Worm (Caenorhabditis elegans) whole organism, young adult: ENCODE results near the gene srsx-31.

Source experiments
- B0035.1 ChIP-seq: sonication (generic microtip); optimal IDR thresholded peaks from 2 replicates; lab custom pipeline; 2016; ENCODE audit warnings: missing genetic modification characterization, mild to moderate bottlenecking, missing compliant biosample characterization, missing genotype, missing genetic modification reagents
- B0336.3 ChIP-seq: fragments of 200-800 bp; sonication (Bioruptor generic); IDR thresholded peaks from 2 replicates; pipeline ENCODE4 v1.3.6; 2022; ENCODE audit warnings: missing genetic modification characterization, missing compliant biosample characterization
- C17E4.6 ChIP-seq: fragments of 200-800 bp; sonication (Bioruptor generic); IDR thresholded peaks from 2 replicates; pipeline ENCODE4 v1.3.6; 2022; ENCODE audit warnings: missing genetic modification reagents, missing genetic modification characterization, missing compliant biosample characterization
- F10E7.11 ChIP-seq: sonication (generic microtip); optimal IDR thresholded peaks from 2 replicates; lab custom pipeline; 2017; ENCODE audit warnings: mild to moderate bottlenecking, missing genetic modification characterization, moderate library complexity, missing compliant biosample characterization
- F23B12.7 ChIP-seq: sonication (generic microtip); optimal IDR thresholded peaks from 2 replicates; lab custom pipeline; 2017; ENCODE audit warnings: missing genetic modification characterization, mild to moderate bottlenecking, missing compliant biosample characterization, antibody characterized with exemption, moderate library complexity; ENCODE audit not compliant: insufficient read depth
- T07F8.4 ChIP-seq: sonication (generic microtip); optimal IDR thresholded peaks from 2 replicates; lab custom pipeline; 2016; ENCODE audit warnings: mild to moderate bottlenecking, missing genetic modification characterization, moderate library complexity, missing compliant biosample characterization
- T26A5.8 ChIP-seq: sonication (generic microtip); optimal IDR thresholded peaks from 2 replicates; lab custom pipeline; 2016; ENCODE audit warnings: missing genetic modification characterization, missing compliant biosample characterization
- Y53F4B.3 ChIP-seq: fragments of 200-800 bp; sonication (Bioruptor generic); IDR thresholded peaks from 2 replicates; pipeline ENCODE4 v1.3.6; 2022; ENCODE audit warnings: missing genetic modification reagents, missing genetic modification characterization, missing compliant biosample characterization
- Y67H2A.10 ChIP-seq: fragments of 200-800 bp; sonication (Bioruptor generic); conservative IDR thresholded peaks from 2 replicates; pipeline ENCODE4 v1.3.6; 2022; ENCODE audit warnings: missing genetic modification reagents, missing genetic modification characterization, missing compliant biosample characterization
- ama-1 ChIP-seq, 3 experiments: fragments of 150-350 bp in 1 of 3; sonication (generic microtip) in 2 of 3; optimal IDR thresholded peaks; 2 replicates each; lab custom pipeline; 2014 to 2018; ENCODE audit warnings: missing biosample characterization in 2 of 3, missing genetic modification characterization in 2 of 3, missing genetic modification reagents in 2 of 3
- athp-1 ChIP-seq: sonication (generic microtip); optimal IDR thresholded peaks from 2 replicates; lab custom pipeline; 2017; ENCODE audit warnings: mild to moderate bottlenecking, missing genetic modification characterization, missing compliant biosample characterization
- attf-5 ChIP-seq: fragments of 200-800 bp; sonication (Bioruptor generic); optimal IDR thresholded peaks from 2 replicates; lab custom pipeline; 2018; ENCODE audit warnings: mild to moderate bottlenecking, missing genetic modification characterization, missing compliant biosample characterization
- bed-1 ChIP-seq: fragments of 200-800 bp; sonication (Bioruptor generic); IDR thresholded peaks from 2 replicates; pipeline ENCODE4 v1.3.6; 2022; ENCODE audit warnings: missing genetic modification reagents, missing genetic modification characterization, missing compliant biosample characterization
- cebp-1 ChIP-seq, 2 experiments: fragments of 200-800 bp in 1 of 2; sonication (Bioruptor generic) in 1 of 2; sonication (generic microtip) in 1 of 2; IDR thresholded peaks in 1 of 2; optimal IDR thresholded peaks in 1 of 2; 2 replicates each; pipeline versions ENCODE4 v1.3.6 to Lab custom; 2017 to 2022; ENCODE audit warnings: missing compliant biosample characterization in 2 of 2, missing genetic modification characterization in 2 of 2, mild to moderate bottlenecking in 1 of 2, missing genetic modification reagents in 1 of 2, moderate library complexity in 1 of 2
- chd-7 ChIP-seq: sonication (generic microtip); optimal IDR thresholded peaks from 2 replicates; lab custom pipeline; 2016; ENCODE audit warnings: mild to moderate bottlenecking, missing genetic modification characterization, moderate library complexity, missing compliant biosample characterization
- egrh-3 ChIP-seq: fragments of 200-800 bp; sonication (Bioruptor generic); IDR thresholded peaks from 2 replicates; pipeline ENCODE4 v1.3.6; 2022; ENCODE audit warnings: missing genetic modification reagents, missing genetic modification characterization, missing compliant biosample characterization
- ekl-4 ChIP-seq: fragments of 200-800 bp; sonication (Bioruptor generic); IDR thresholded peaks from 2 replicates; pipeline ENCODE4 v1.3.6; 2022; ENCODE audit warnings: missing genetic modification reagents, missing genetic modification characterization, missing compliant biosample characterization
- ets-4 ChIP-seq: fragments of 200-800 bp; sonication (Bioruptor generic); optimal IDR thresholded peaks from 2 replicates; lab custom pipeline; 2018; ENCODE audit warnings: mild to moderate bottlenecking, missing genetic modification characterization, missing compliant biosample characterization
- gei-17 ChIP-seq: fragments of 200-800 bp; sonication (Bioruptor generic); optimal IDR thresholded peaks from 2 replicates; lab custom pipeline; 2018; ENCODE audit warnings: mild to moderate bottlenecking, missing genetic modification characterization, missing compliant biosample characterization
- him-1 ChIP-seq: sonication (generic microtip); optimal IDR thresholded peaks from 2 replicates; lab custom pipeline; 2016; ENCODE audit warnings: missing genotype, missing genetic modification reagents, missing genetic modification characterization, missing compliant biosample characterization
- hlh-12 ChIP-seq: sonication (generic microtip); optimal IDR thresholded peaks from 2 replicates; lab custom pipeline; 2016; ENCODE audit warnings: missing genetic modification characterization, missing compliant biosample characterization
- hmg-1.2 ChIP-seq: fragments of 200-800 bp; sonication (Bioruptor generic); IDR thresholded peaks from 2 replicates; pipeline ENCODE4 v1.3.6; 2022; ENCODE audit warnings: missing genetic modification reagents, missing genetic modification characterization, missing compliant biosample characterization
- lag-1 ChIP-seq: fragments of 200-800 bp; sonication (Bioruptor generic); IDR thresholded peaks from 2 replicates; pipeline ENCODE4 v1.3.6; 2022; ENCODE audit warnings: missing genetic modification reagents, missing genetic modification characterization, missing compliant biosample characterization
- let-526 ChIP-seq: fragments of 200-800 bp; sonication (Bioruptor generic); IDR thresholded peaks from 2 replicates; pipeline ENCODE4 v1.3.6; 2022; ENCODE audit warnings: missing genetic modification reagents, missing genetic modification characterization, missing compliant biosample characterization
- let-607 ChIP-seq, 2 experiments: fragments of 200-800 bp in 1 of 2; sonication (Bioruptor generic) in 1 of 2; sonication (generic microtip) in 1 of 2; optimal IDR thresholded peaks; 2 replicates each; lab custom pipeline; 2016 to 2018; ENCODE audit warnings: mild to moderate bottlenecking in 2 of 2, missing compliant biosample characterization in 2 of 2, missing genetic modification characterization in 2 of 2, moderate library complexity in 2 of 2, missing genotype in 1 of 2
- lin-26 ChIP-seq: fragments of 200-800 bp; sonication (Bioruptor generic); IDR thresholded peaks from 2 replicates; pipeline ENCODE4 v1.3.6; 2022; ENCODE audit warnings: missing genetic modification reagents, missing genetic modification characterization, missing compliant biosample characterization
- lin-35 ChIP-seq, 3 experiments: fragments of 150-350 bp in 2 of 3; sonication (generic microtip) in 1 of 3; optimal IDR thresholded peaks; 2 replicates each; lab custom pipeline; 2014 to 2018; ENCODE audit warnings: missing biosample characterization in 3 of 3, missing genetic modification characterization in 3 of 3, missing genetic modification reagents in 3 of 3
- lin-54 ChIP-seq: fragments of 200-800 bp; sonication (Bioruptor generic); optimal IDR thresholded peaks from 2 replicates; lab custom pipeline; 2018; ENCODE audit warnings: mild to moderate bottlenecking, missing genetic modification characterization, missing compliant biosample characterization
- lir-1 ChIP-seq: fragments of 200-800 bp; sonication (Bioruptor generic); conservative IDR thresholded peaks from 2 replicates; pipeline ENCODE4 v1.3.6; 2022; ENCODE audit warnings: missing genetic modification reagents, missing genetic modification characterization, missing compliant biosample characterization
- lsl-1 ChIP-seq: fragments of 200-800 bp; sonication (Bioruptor generic); optimal IDR thresholded peaks from 2 replicates; lab custom pipeline; 2018; ENCODE audit warnings: mild to moderate bottlenecking, missing genetic modification characterization, moderate library complexity, missing compliant biosample characterization
- madf-10 ChIP-seq: sonication (generic microtip); optimal IDR thresholded peaks from 2 replicates; lab custom pipeline; 2016; ENCODE audit warnings: mild to moderate bottlenecking, missing genetic modification characterization, missing compliant biosample characterization
- madf-3 ChIP-seq: fragments of 200-800 bp; sonication (Bioruptor generic); IDR thresholded peaks from 2 replicates; pipeline ENCODE4 v1.3.6; 2022; ENCODE audit warnings: missing genetic modification reagents, missing genetic modification characterization, missing compliant biosample characterization
- madf-6 ChIP-seq: fragments of 200-800 bp; sonication (Bioruptor generic); IDR thresholded peaks from 2 replicates; pipeline ENCODE4 v1.3.6; 2022; ENCODE audit warnings: missing genetic modification reagents, missing genetic modification characterization, missing compliant biosample characterization
- mes-4 ChIP-seq: sonication (generic microtip); optimal IDR thresholded peaks from 2 replicates; lab custom pipeline; 2016; ENCODE audit warnings: missing genotype, missing genetic modification characterization, missing compliant biosample characterization
- nfya-1 ChIP-seq: sonication (generic microtip); optimal IDR thresholded peaks from 2 replicates; lab custom pipeline; 2017; ENCODE audit warnings: antibody characterized with exemption, missing compliant biosample characterization, missing genetic modification characterization, borderline replicate concordance; ENCODE audit not compliant: insufficient read depth
- nhr-80 ChIP-seq: sonication (generic microtip); optimal IDR thresholded peaks from 2 replicates; lab custom pipeline; 2016; ENCODE audit warnings: missing genetic modification characterization, missing compliant biosample characterization
- pbrm-1 ChIP-seq: fragments of 200-800 bp; sonication (Bioruptor generic); IDR thresholded peaks from 2 replicates; pipeline ENCODE4 v1.3.6; 2022; ENCODE audit warnings: missing genetic modification reagents, missing genetic modification characterization, missing compliant biosample characterization
- sdz-38 ChIP-seq: sonication (generic microtip); optimal IDR thresholded peaks from 2 replicates; lab custom pipeline; 2016; ENCODE audit warnings: missing genotype, missing genetic modification characterization, missing compliant biosample characterization
- snpc-1.1 ChIP-seq: sonication (generic microtip); optimal IDR thresholded peaks from 2 replicates; lab custom pipeline; 2017; ENCODE audit warnings: missing genetic modification characterization, mild to moderate bottlenecking, missing compliant biosample characterization, antibody characterized with exemption, moderate library complexity, missing genotype, missing genetic modification reagents; ENCODE audit not compliant: insufficient read depth
- snpc-1.3 ChIP-seq: sonication (generic microtip); optimal IDR thresholded peaks from 2 replicates; lab custom pipeline; 2017; ENCODE audit warnings: missing genetic modification characterization, mild to moderate bottlenecking, missing compliant biosample characterization, antibody characterized with exemption, moderate library complexity, missing genotype, missing genetic modification reagents; ENCODE audit not compliant: insufficient read depth
- snpc-4 ChIP-seq, 5 experiments: fragments of 150-350 bp in 1 of 5; sonication (generic microtip) in 4 of 5; optimal IDR thresholded peaks; 2 replicates each; lab custom pipeline; 2014 to 2018; ENCODE audit warnings: missing genetic modification characterization in 5 of 5, missing biosample characterization in 3 of 5, antibody characterized with exemption in 2 of 5, mild to moderate bottlenecking in 2 of 5, missing compliant biosample characterization in 2 of 5, missing genotype in 2 of 5, moderate library complexity in 2 of 5, missing genetic modification reagents in 1 of 5
- sptf-2 ChIP-seq: fragments of 200-800 bp; sonication (Bioruptor generic); optimal IDR thresholded peaks from 2 replicates; lab custom pipeline; 2018; ENCODE audit warnings: mild to moderate bottlenecking, missing genetic modification characterization, missing compliant biosample characterization
- tbp1 ChIP-seq: fragments of 200-800 bp; sonication (Bioruptor generic); optimal IDR thresholded peaks from 2 replicates; lab custom pipeline; 2018; ENCODE audit warnings: mild to moderate bottlenecking, missing genetic modification characterization, missing compliant biosample characterization
- tlf-1 ChIP-seq: fragments of 200-800 bp; sonication (Bioruptor generic); optimal IDR thresholded peaks from 2 replicates; lab custom pipeline; 2018; ENCODE audit warnings: mild to moderate bottlenecking, missing genetic modification characterization, missing compliant biosample characterization
- unc-130 ChIP-seq: sonication (generic microtip); optimal IDR thresholded peaks from 2 replicates; lab custom pipeline; 2016; ENCODE audit warnings: missing genetic modification reagents, missing genetic modification characterization, missing compliant biosample characterization

Gene srsx-31

DNA sequence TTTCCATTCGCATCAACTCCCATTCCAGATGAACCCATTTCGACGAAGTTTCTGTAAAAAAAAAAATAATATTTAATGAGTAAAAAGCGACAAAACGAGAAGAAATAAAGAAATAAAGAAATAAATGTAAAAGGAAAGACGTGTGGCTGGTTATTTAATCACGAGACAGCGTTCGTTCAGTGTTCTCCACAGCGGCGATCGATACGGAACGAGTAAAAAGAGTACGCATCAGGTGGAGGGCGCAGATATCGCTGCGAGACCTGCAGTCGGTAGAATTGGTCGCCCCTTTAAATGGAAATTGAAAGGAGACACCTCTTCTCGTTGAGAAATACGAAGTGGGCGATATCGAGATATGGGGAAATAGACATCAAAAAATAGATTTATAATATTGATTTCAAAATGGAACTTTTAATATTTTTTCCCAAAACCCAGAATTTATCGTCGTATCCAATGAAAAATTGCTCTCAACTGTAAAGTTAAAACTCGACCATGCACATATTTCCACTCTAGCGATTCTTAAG is 26.2 kb downstream of the srsx-31 start, which contains the start of gene pqn-70:
Gene pqn-70 (minus strand): TSS at position 51 of the 521 bp plus-strand sequence.
- TF ChIP-seq gei-17 (peak; percentile 33), tlf-1 (GFP tag; lab: Kevin White, UChicago) (peak; percentile 46), him-1 (tag; lab: Kevin White, UChicago) (no peak), snpc-1.1 (no peak), F10E7.11 (tag; lab: Kevin White, UChicago) (no peak), mes-4 (tag; lab: Kevin White, UChicago) (no peak), athp-1 (tag; lab: Kevin White, UChicago) (peak; percentile 33), lsl-1 (GFP tag; lab: Kevin White, UChicago) (peak; percentile 28), madf-10 (tag; lab: Kevin White, UChicago) (peak; percentile 76), ama-1 (optimal IDR thresholded peaks at IDR 0.05; lab: Kevin White, UChicago) (no peak), ama-1 (GFP tag; optimal IDR thresholded peaks at IDR 0.05; lab: Kevin White, UChicago) (no peak), snpc-4 (GFP tag; optimal IDR thresholded peaks at IDR 0.05; lab: Kevin White, UChicago) (peak; percentile 13), snpc-4 (tag; optimal IDR thresholded peaks at IDR 0.05; lab: Kevin White, UChicago) (peak in 3 of 4 experiments; percentile 32 to 69 (median 65)), sdz-38 (no peak), snpc-1.3 (no peak), Y53F4B.3 (GFP tag; lab: Robert Waterston, UW) (no peak), hmg-1.2 (GFP tag; lab: Robert Waterston, UW) (peak; percentile 94), tbp1 (GFP tag; lab: Kevin White, UChicago) (peak; percentile 62), T07F8.4 (tag; lab: Kevin White, UChicago) (no peak), B0035.1 (tag; lab: Kevin White, UChicago) (peak; percentile 33), nhr-80 (tag; lab: Kevin White, UChicago) (peak; percentile 55), hlh-12 (tag; lab: Kevin White, UChicago) (no peak), madf-3 (0 out of 2 replicates have a peak, but pooled peaks have one; percentile 64), unc-130 (GFP tag; lab: Kevin White, UChicago) (peak; percentile 28), sptf-2 (GFP tag; lab: Kevin White, UChicago) (no peak), lag-1 (no peak), ets-4 (no peak), bed-1 (GFP tag; lab: Robert Waterston, UW) (no peak), T26A5.8 (tag; lab: Kevin White, UChicago) (no peak), B0336.3 (peak; percentile 28; the same call in 1 of the 2 replicates), attf-5 (GFP tag; lab: Kevin White, UChicago) (peak; percentile 81), lin-35 (GFP tag; optimal IDR thresholded peaks at IDR 0.05; lab: Kevin White, UChicago) (no peak), F23B12.7 (tag; lab: Kevin White, UChicago) (peak; percentile 53), C17E4.6 (no peak), let-526 (GFP tag; lab: Robert Waterston, UW) (0 out of 2 replicates have a peak, but pooled peaks have one; percentile 53), egrh-3 (GFP tag; lab: Robert Waterston, UW) (peak; percentile 58), lin-54 (peak; percentile 57), lin-26 (GFP tag; lab: Robert Waterston, UW) (peak; percentile 71; the same call in 1 of the 2 replicates), ekl-4 (GFP tag; lab: Robert Waterston, UW) (peak; percentile 79), Y67H2A.10 (GFP tag; lab: Robert Waterston, UW) (peak; percentile 53; the same call in 1 of the 2 replicates), lir-1 (GFP tag; lab: Robert Waterston, UW) (peak; percentile 45; the same call in 1 of the 2 replicates), pbrm-1 (GFP tag; lab: Robert Waterston, UW) (peak; percentile 68; the same call in 1 of the 2 replicates), chd-7 (tag; lab: Kevin White, UChicago) (peak; percentile 29), let-607 (tag; optimal IDR thresholded peaks at IDR 0.05; lab: Kevin White, UChicago) (peak; percentile 8 to 71), madf-6 (GFP tag; lab: Robert Waterston, UW) (no peak; the same call in 1 of the 2 replicates), nfya-1 (tag; lab: Kevin White, UChicago) (no peak), cebp-1 (GFP tag; IDR thresholded peaks at IDR 0.05; lab: Robert Waterston, UW) (peak; percentile 8; the same call in 1 of the 2 replicates), cebp-1 (tag; optimal IDR thresholded peaks at IDR 0.05; lab: Kevin White, UChicago) (no peak)
